Worm (Caenorhabditis elegans): ENCODE data around the gene W06B4.2.

- TF ChIP-seq gei-17 (GFP tag; optimal IDR thresholded peaks at IDR 0.05) (no peak), snpc-1.3 (tag; optimal IDR thresholded peaks at IDR 0.05; ENCODE audit: insufficient read depth) (no peak), pha-4 (tag; optimal IDR thresholded peaks at IDR 0.05) (no peak), hrde-1 (tag; optimal IDR thresholded peaks at IDR 0.05; ENCODE audit: borderline replicate concordance) (no peak), hlh-12 (tag; optimal IDR thresholded peaks at IDR 0.05) (no peak), B0035.1 (tag; optimal IDR thresholded peaks at IDR 0.05) (no peak)
Measured at ce11 chrII:4460851-4461250, 7.1 kb upstream of the W06B4.2 start, which contains the start of the genes T12C9.7 and vps-18.

All from whole organism, young adult.